1 fruit fly cellular context compared by ENCODE assay signal in the genomic region with DNA sequence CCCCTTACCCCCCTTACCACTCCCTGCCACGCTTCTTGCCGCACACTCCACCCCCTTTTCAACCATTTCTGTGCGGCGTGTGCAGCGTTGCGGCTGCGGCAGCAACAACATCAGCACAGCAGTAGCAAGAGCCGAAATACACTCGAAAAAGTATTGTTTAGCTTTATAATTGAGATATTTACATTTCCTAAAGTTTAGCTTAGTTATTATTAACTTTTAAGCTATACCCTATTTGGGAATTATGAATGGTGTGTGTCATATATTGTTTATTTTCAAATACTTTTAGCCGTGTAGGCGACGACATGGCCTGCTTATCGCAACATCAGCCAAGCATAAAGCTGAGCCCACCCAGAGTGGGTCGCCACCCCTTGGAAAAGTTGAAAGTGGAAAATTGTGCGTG.
TF ChIP-seq lines count a peak whose summit lies in the region.

No protein-coding gene starts in this region.

TF ChIP-seq in whole organism, embryonic, 481 proteins besides CTCF, POLR2A, EP300 and RAD21 (continued from another document):
- TF ChIP-seq ato (GFP tag; IDR thresholded peaks at IDR 0.05; lab: Robert Waterston, UW; ENCODE audit: partially characterized antibody) (no peak), dati (GFP tag; IDR thresholded peaks at IDR 0.05; lab: Robert Waterston, UW) (no peak), lola (GFP tag; optimal IDR thresholded peaks at IDR 0.05; lab: Kevin White, UChicago) (peak in 1 of 3 experiments; percentile 21), dm (GFP tag; optimal IDR thresholded peaks at IDR 0.05; lab: Kevin White, UChicago) (peak; percentile 15), Hr39 (optimal IDR thresholded peaks at IDR 0.05; lab: Kevin White, UChicago) (no peak), CG16815 (GFP tag; optimal IDR thresholded peaks at IDR 0.05; lab: Kevin White, UChicago) (peak; percentile 7), Hmx (GFP tag; optimal IDR thresholded peaks at IDR 0.05; lab: Kevin White, UChicago) (no peak), oc (tag; optimal IDR thresholded peaks at IDR 0.05; lab: Kevin White, UChicago) (peak; percentile 69), Atf-2 (GFP tag; optimal IDR thresholded peaks at IDR 0.05; lab: Kevin White, UChicago) (peak; percentile 15), CG13123 (GFP tag; optimal IDR thresholded peaks at IDR 0.05; lab: Kevin White, UChicago) (no peak), jigr1 (GFP tag; IDR thresholded peaks at IDR 0.05; lab: Robert Waterston, UW) (no peak), sc (optimal IDR thresholded peaks at IDR 0.05; lab: Kevin White, UChicago) (no peak), sc (GFP tag; optimal IDR thresholded peaks at IDR 0.05; lab: Kevin White, UChicago) (peak; percentile 31), CG6765 (GFP tag; optimal IDR thresholded peaks at IDR 0.05; lab: Kevin White, UChicago) (peak; percentile 18), CG10654 (GFP tag; optimal IDR thresholded peaks at IDR 0.05; lab: Kevin White, UChicago) (peak; percentile 26), CG11247 (GFP tag; IDR thresholded peaks at IDR 0.05; lab: Robert Waterston, UW) (peak; percentile 42; the same call in 1 of the 2 replicates), esg (GFP tag; conservative IDR thresholded peaks at IDR 0.05; lab: Robert Waterston, UW) (peak; percentile 52), CG5245 (GFP tag; optimal IDR thresholded peaks at IDR 0.05; lab: Kevin White, UChicago) (peak; percentile 43), crol (GFP tag; IDR thresholded peaks at IDR 0.05; lab: Robert Waterston, UW) (peak; percentile 89), CG10959 (GFP tag; IDR thresholded peaks at IDR 0.05; lab: Robert Waterston, UW) (0 out of 2 replicates have a peak, but pooled peaks have one; percentile 33), CG6854 (GFP tag; optimal IDR thresholded peaks at IDR 0.05; lab: Kevin White, UChicago) (peak; percentile 3), bab2 (GFP tag; optimal IDR thresholded peaks at IDR 0.05; lab: Kevin White, UChicago) (peak; percentile 65), tin (GFP tag; optimal IDR thresholded peaks at IDR 0.05; lab: Kevin White, UChicago) (peak; percentile 65), CG30431 (GFP tag; optimal IDR thresholded peaks at IDR 0.05; lab: Kevin White, UChicago) (no peak), pb (GFP tag; optimal IDR thresholded peaks at IDR 0.05; lab: Kevin White, UChicago) (no peak), Drgx (GFP tag; IDR thresholded peaks at IDR 0.05; lab: Robert Waterston, UW) (0 out of 2 replicates have a peak, but pooled peaks have one; percentile 31), slp2 (GFP tag; optimal IDR thresholded peaks at IDR 0.05; lab: Kevin White, UChicago) (peak; percentile 38), Ada2b (GFP tag; IDR thresholded peaks at IDR 0.05; lab: Robert Waterston, UW) (peak; percentile 63; the same call in 1 of the 2 replicates), CG7556 (GFP tag; optimal IDR thresholded peaks at IDR 0.05; lab: Kevin White, UChicago) (peak; percentile 82), CG17359 (tag; optimal IDR thresholded peaks at IDR 0.05; lab: Kevin White, UChicago) (peak; percentile 82), H2.0 (GFP tag; IDR thresholded peaks at IDR 0.05; lab: Robert Waterston, UW) (peak; percentile 52; the same call in 1 of the 2 replicates), CG34224 (GFP tag; IDR thresholded peaks at IDR 0.05; lab: Robert Waterston, UW; ENCODE audit: partially characterized antibody) (no peak), aop (GFP tag; IDR thresholded peaks at IDR 0.05; lab: Robert Waterston, UW) (no peak), usp (GFP tag; optimal IDR thresholded peaks at IDR 0.05; lab: Kevin White, UChicago) (no peak), ind (GFP tag; optimal IDR thresholded peaks at IDR 0.05; lab: Kevin White, UChicago) (peak; percentile 71), CG33213 (GFP tag; optimal IDR thresholded peaks at IDR 0.05; lab: Kevin White, UChicago) (peak; percentile 38), CG9817 (tag; optimal IDR thresholded peaks at IDR 0.05; lab: Kevin White, UChicago) (peak; percentile 45), stc (GFP tag; IDR thresholded peaks at IDR 0.05; lab: Robert Waterston, UW) (peak; percentile 64), CG7372 (GFP tag; IDR thresholded peaks at IDR 0.05; lab: Robert Waterston, UW) (peak; percentile 32; the same call in 1 of the 2 replicates), ro (GFP tag; IDR thresholded peaks at IDR 0.05; lab: Robert Waterston, UW) (0 out of 2 replicates have a peak, but pooled peaks have one; percentile 19), CG11723 (GFP tag; optimal IDR thresholded peaks at IDR 0.05; lab: Kevin White, UChicago) (peak; percentile 40), HLH54F (GFP tag; optimal IDR thresholded peaks at IDR 0.05; lab: Kevin White, UChicago) (peak; percentile 32), Nf-YA (GFP tag; IDR thresholded peaks at IDR 0.05; lab: Robert Waterston, UW) (0 out of 2 replicates have a peak, but pooled peaks have one; percentile 49), Fer2 (tag; optimal IDR thresholded peaks at IDR 0.05; lab: Kevin White, UChicago) (no peak), CG8089 (GFP tag; optimal IDR thresholded peaks at IDR 0.05; lab: Kevin White, UChicago) (no peak), D19B (GFP tag; optimal IDR thresholded peaks at IDR 0.05; lab: Kevin White, UChicago) (peak; percentile 32), Atf6 (GFP tag; IDR thresholded peaks at IDR 0.05; lab: Robert Waterston, UW) (peak; percentile 63), NC2α (GFP tag; optimal IDR thresholded peaks at IDR 0.05; lab: Kevin White, UChicago) (no peak), CG12299 (tag; optimal IDR thresholded peaks at IDR 0.05; lab: Kevin White, UChicago) (peak; percentile 49), bcd (GFP tag; optimal IDR thresholded peaks at IDR 0.05; lab: Kevin White, UChicago) (peak; percentile 60), bsh (GFP tag; optimal IDR thresholded peaks at IDR 0.05; lab: Kevin White, UChicago) (peak in 1 of 2 experiments; percentile 79), CG11456 (GFP tag; IDR thresholded peaks at IDR 0.05; lab: Robert Waterston, UW) (peak; percentile 59; the same call in 2 of the 3 replicates), danr (GFP tag; IDR thresholded peaks at IDR 0.05; lab: Robert Waterston, UW) (0 out of 2 replicates have a peak, but pooled peaks have one; percentile 19), h (optimal IDR thresholded peaks at IDR 0.05; lab: Kevin White, UChicago) (no peak), dysf (GFP tag; IDR thresholded peaks at IDR 0.05; lab: Robert Waterston, UW) (peak; percentile 80), D19A (tag; optimal IDR thresholded peaks at IDR 0.05; lab: Kevin White, UChicago) (peak; percentile 66), CG7839 (tag; optimal IDR thresholded peaks at IDR 0.05; lab: Kevin White, UChicago) (peak; percentile 76), Taf1 (GFP tag; IDR thresholded peaks at IDR 0.05; lab: Robert Waterston, UW) (no peak), dmrt99B (tag; optimal IDR thresholded peaks at IDR 0.05; lab: Kevin White, UChicago) (peak; percentile 79), CG12071 (GFP tag; optimal IDR thresholded peaks at IDR 0.05; lab: Kevin White, UChicago) (peak; percentile 49), ems (GFP tag; optimal IDR thresholded peaks at IDR 0.05; lab: Kevin White, UChicago) (peak; percentile 40), Sry-δ (GFP tag; optimal IDR thresholded peaks at IDR 0.05; lab: Kevin White, UChicago) (peak; percentile 27), cad (GFP tag; optimal IDR thresholded peaks at IDR 0.05; lab: Kevin White, UChicago) (no peak), CG1529 (GFP tag; optimal IDR thresholded peaks at IDR 0.05; lab: Kevin White, UChicago) (peak; percentile 60), CG2875 (GFP tag; optimal IDR thresholded peaks at IDR 0.05; lab: Kevin White, UChicago) (peak; percentile 46), CG17385 (GFP tag; optimal IDR thresholded peaks at IDR 0.05; lab: Kevin White, UChicago) (peak; percentile 52), zen (tag; optimal IDR thresholded peaks at IDR 0.05; lab: Kevin White, UChicago) (no peak), CG15011 (GFP tag; optimal IDR thresholded peaks at IDR 0.05; lab: Kevin White, UChicago) (peak; percentile 22), stwl (tag; optimal IDR thresholded peaks at IDR 0.05; lab: Kevin White, UChicago) (no peak), CG33557 (GFP tag; optimal IDR thresholded peaks at IDR 0.05; lab: Kevin White, UChicago) (no peak), Max (GFP tag; optimal IDR thresholded peaks at IDR 0.05; lab: Kevin White, UChicago) (peak; percentile 32), ap (GFP tag; IDR thresholded peaks at IDR 0.05; lab: Robert Waterston, UW) (peak; percentile 32; the same call in 1 of the 2 replicates), mam (GFP tag; optimal IDR thresholded peaks at IDR 0.05; lab: Kevin White, UChicago) (peak; percentile 21), tx (GFP tag; optimal IDR thresholded peaks at IDR 0.05; lab: Kevin White, UChicago) (peak; percentile 23), CG13424 (tag; optimal IDR thresholded peaks at IDR 0.05; lab: Kevin White, UChicago) (peak; percentile 63), gro (GFP tag; optimal IDR thresholded peaks at IDR 0.05; lab: Kevin White, UChicago) (peak; percentile 41), CG4707 (GFP tag; optimal IDR thresholded peaks at IDR 0.05; lab: Kevin White, UChicago) (peak; percentile 18), CG13894 (tag; optimal IDR thresholded peaks at IDR 0.05; lab: Kevin White, UChicago) (peak; percentile 45), Myb (GFP tag; optimal IDR thresholded peaks at IDR 0.05; lab: Kevin White, UChicago) (no peak), CG17361 (GFP tag; IDR thresholded peaks at IDR 0.05; lab: Robert Waterston, UW) (peak; percentile 59; the same call in 2 of the 3 replicates), CG34422 (GFP tag; IDR thresholded peaks at IDR 0.05; lab: Robert Waterston, UW) (peak; percentile 73), Meics (GFP tag; optimal IDR thresholded peaks at IDR 0.05; lab: Kevin White, UChicago) (peak; percentile 70), CG11696 (GFP tag; IDR thresholded peaks at IDR 0.05; lab: Robert Waterston, UW) (peak; percentile 49), Camta (GFP tag; optimal IDR thresholded peaks at IDR 0.05; lab: Kevin White, UChicago) (peak; percentile 29), prd (optimal IDR thresholded peaks at IDR 0.05; lab: Kevin White, UChicago) (no peak), prd (GFP tag; IDR thresholded peaks at IDR 0.05; lab: Robert Waterston, UW) (peak; percentile 74), CG17568 (GFP tag; optimal IDR thresholded peaks at IDR 0.05; lab: Kevin White, UChicago) (no peak), Six4 (GFP tag; optimal IDR thresholded peaks at IDR 0.05; lab: Kevin White, UChicago) (peak; percentile 36), hb (GFP tag; IDR thresholded peaks at IDR 0.05; lab: Robert Waterston, UW; ENCODE audit: partially characterized antibody) (no peak), Nf-YB (GFP tag; optimal IDR thresholded peaks at IDR 0.05; lab: Kevin White, UChicago) (peak; percentile 31), NK7.1 (GFP tag; optimal IDR thresholded peaks at IDR 0.05; lab: Kevin White, UChicago) (peak; percentile 5), psq (GFP tag; optimal IDR thresholded peaks at IDR 0.05; lab: Kevin White, UChicago) (no peak), sr (GFP tag; IDR thresholded peaks at IDR 0.05; lab: Robert Waterston, UW) (no peak), kni (GFP tag; optimal IDR thresholded peaks at IDR 0.05; lab: Kevin White, UChicago) (no peak), CG9609 (GFP tag; optimal IDR thresholded peaks at IDR 0.05; lab: Kevin White, UChicago) (no peak), CG9797 (GFP tag; optimal IDR thresholded peaks at IDR 0.05; lab: Kevin White, UChicago) (no peak), CG17612 (GFP tag; IDR thresholded peaks at IDR 0.05; lab: Robert Waterston, UW) (no peak), CG31441 (GFP tag; IDR thresholded peaks at IDR 0.05; lab: Robert Waterston, UW) (peak; percentile 72), sob (GFP tag; IDR thresholded peaks at IDR 0.05; lab: Robert Waterston, UW) (peak; percentile 62), CoRest (tag; optimal IDR thresholded peaks at IDR 0.05; lab: Kevin White, UChicago) (peak; percentile 53), PHDP (tag; optimal IDR thresholded peaks at IDR 0.05; lab: Kevin White, UChicago) (peak; percentile 66), CG4360 (GFP tag; IDR thresholded peaks at IDR 0.05; lab: Robert Waterston, UW) (peak; percentile 68), fd96Cb (tag; optimal IDR thresholded peaks at IDR 0.05; lab: Kevin White, UChicago) (peak; percentile 63), tio (GFP tag; optimal IDR thresholded peaks at IDR 0.05; lab: Kevin White, UChicago) (peak; percentile 42), BtbVII (GFP tag; optimal IDR thresholded peaks at IDR 0.05; lab: Kevin White, UChicago) (peak; percentile 60), btn (GFP tag; optimal IDR thresholded peaks at IDR 0.05; lab: Kevin White, UChicago) (peak; percentile 53), corto (GFP tag; optimal IDR thresholded peaks at IDR 0.05; lab: Kevin White, UChicago) (no peak), Dp (GFP tag; optimal IDR thresholded peaks at IDR 0.05; lab: Kevin White, UChicago) (no peak), az2 (GFP tag; optimal IDR thresholded peaks at IDR 0.05; lab: Kevin White, UChicago) (peak; percentile 58), Atf3 (GFP tag; optimal IDR thresholded peaks at IDR 0.05; lab: Kevin White, UChicago) (peak; percentile 15), ci (GFP tag; IDR thresholded peaks at IDR 0.05; lab: Robert Waterston, UW) (peak; percentile 82)
TF ChIP-seq in whole organism, embryonic: peak in this region for 286.
